Fruit fly (Drosophila melanogaster) whole organism, embryonic: Measurements from ENCODE around the gene Doc1.

Experiments
- Abd-B ChIP-seq: fragments of 200-800 bp; sonication (Bioruptor generic); optimal IDR thresholded peaks from 2 replicates; lab custom pipeline; 2018; ENCODE audit warnings: missing biosample characterization, mild to moderate bottlenecking, missing genetic modification characterization, moderate library complexity
- B-H1 ChIP-seq: fragments of 200-800 bp; sonication (Bioruptor generic); IDR thresholded peaks from 3 replicates; pipeline ENCODE4 v1.3.6; 2022; ENCODE audit warnings: missing biosample characterization, missing genetic modification characterization
- CG12071 ChIP-seq: fragments of 200-800 bp; sonication (Bioruptor generic); optimal IDR thresholded peaks from 3 replicates; lab custom pipeline; 2018; ENCODE audit warnings: missing biosample characterization, mild to moderate bottlenecking, missing genetic modification characterization
- CG14014 ChIP-seq: fragments of 200-800 bp; sonication (Bioruptor generic); IDR thresholded peaks from 2 replicates; pipeline ENCODE4 v1.3.6; 2022; ENCODE audit warnings: missing biosample characterization, missing genetic modification characterization
- CG15011 ChIP-seq: fragments of 200-800 bp; sonication (Bioruptor generic); optimal IDR thresholded peaks from 3 replicates; lab custom pipeline; 2018; ENCODE audit warnings: missing biosample characterization, mild to moderate bottlenecking, missing genetic modification characterization
- CG15269 ChIP-seq: fragments of 200-800 bp; sonication (Bioruptor generic); optimal IDR thresholded peaks from 2 replicates; lab custom pipeline; 2018; ENCODE audit warnings: missing biosample characterization, mild to moderate bottlenecking, missing genetic modification characterization, moderate library complexity
- CG1529 ChIP-seq: fragments of 200-800 bp; sonication (Bioruptor generic); optimal IDR thresholded peaks from 3 replicates; lab custom pipeline; 2018; ENCODE audit warnings: missing biosample characterization, missing genetic modification characterization
- CG15479 ChIP-seq: fragments of 200-800 bp; sonication (Bioruptor generic); optimal IDR thresholded peaks from 3 replicates; lab custom pipeline; 2019; ENCODE audit warnings: missing biosample characterization, mild to moderate bottlenecking, missing genetic modification characterization, moderate library complexity
- CG15601 ChIP-seq: fragments of 200-800 bp; sonication (Bioruptor generic); optimal IDR thresholded peaks from 3 replicates; lab custom pipeline; 2019; ENCODE audit warnings: missing biosample characterization, mild to moderate bottlenecking, missing genetic modification characterization, moderate library complexity
- CG17385 ChIP-seq: fragments of 200-800 bp; sonication (Bioruptor generic); optimal IDR thresholded peaks from 3 replicates; lab custom pipeline; 2018; ENCODE audit warnings: missing biosample characterization, mild to moderate bottlenecking, missing genetic modification characterization
- CG18599 ChIP-seq: fragments of 200-800 bp; sonication (Bioruptor generic); optimal IDR thresholded peaks from 3 replicates; lab custom pipeline; 2017; ENCODE audit warnings: missing biosample characterization, missing genetic modification characterization, mild to moderate bottlenecking, moderate library complexity, missing genetic modification reagents
- CG2678 ChIP-seq: fragments of 200-800 bp; sonication (Bioruptor generic); optimal IDR thresholded peaks from 3 replicates; lab custom pipeline; 2019; ENCODE audit warnings: missing biosample characterization, mild to moderate bottlenecking, missing genetic modification characterization, moderate library complexity
- CG2875 ChIP-seq: fragments of 200-800 bp; sonication (Bioruptor generic); optimal IDR thresholded peaks from 2 replicates; lab custom pipeline; 2017; ENCODE audit warnings: missing biosample characterization, mild to moderate bottlenecking, missing genetic modification characterization, missing genetic modification reagents
- CG31388 ChIP-seq: fragments of 200-800 bp; sonication (Bioruptor generic); optimal IDR thresholded peaks from 2 replicates; lab custom pipeline; 2016; ENCODE audit warnings: missing biosample characterization, missing genetic modification characterization
- CG4404 ChIP-seq: fragments of 200-800 bp; sonication (Bioruptor generic); IDR thresholded peaks from 2 replicates; pipeline ENCODE4 v1.3.6; 2022; ENCODE audit warnings: missing biosample characterization, missing genetic modification characterization
- CG6254 ChIP-seq: fragments of 200-800 bp; sonication (Bioruptor generic); optimal IDR thresholded peaks from 3 replicates; lab custom pipeline; 2017; ENCODE audit warnings: mild to moderate bottlenecking, missing biosample characterization, missing genetic modification reagents, missing genetic modification characterization
- CG7271 ChIP-seq: fragments of 200-800 bp; sonication (Bioruptor generic); optimal IDR thresholded peaks from 2 replicates; lab custom pipeline; 2018; ENCODE audit warnings: missing biosample characterization, mild to moderate bottlenecking, missing genetic modification characterization, moderate library complexity
- CG7357 ChIP-seq: fragments of 200-800 bp; sonication (Bioruptor generic); IDR thresholded peaks from 3 replicates; pipeline ENCODE4 v1.3.6; 2022; ENCODE audit warnings: missing biosample characterization, missing genetic modification characterization
- CG7372 ChIP-seq: fragments of 200-800 bp; sonication (Bioruptor generic); IDR thresholded peaks from 2 replicates; pipeline ENCODE4 v1.3.6; 2022; ENCODE audit warnings: missing biosample characterization, missing genetic modification characterization
- CG7963 ChIP-seq: fragments of 200-800 bp; sonication (Bioruptor generic); IDR thresholded peaks from 3 replicates; pipeline ENCODE4 v1.3.6; 2022; ENCODE audit warnings: missing biosample characterization, missing genetic modification characterization; ENCODE audit not compliant: partially characterized antibody
- CG8290 ChIP-seq, 3 experiments: fragments of 200-800 bp; sonication (Bioruptor generic); optimal IDR thresholded peaks; 2 replicates each; lab custom pipeline; 2016 to 2019; ENCODE audit warnings: missing biosample characterization in 3 of 3, missing genetic modification characterization in 3 of 3, mild to moderate bottlenecking in 2 of 3, moderate library complexity in 1 of 3
- CG8765 ChIP-seq: fragments of 200-800 bp; sonication (Bioruptor generic); IDR thresholded peaks from 2 replicates; pipeline ENCODE4 v1.3.6; 2022; ENCODE audit warnings: missing biosample characterization, missing genetic modification characterization
- CG9437 ChIP-seq: fragments of 200-800 bp; sonication (Bioruptor generic); optimal IDR thresholded peaks from 2 replicates; lab custom pipeline; 2018; ENCODE audit warnings: missing biosample characterization, mild to moderate bottlenecking, missing genetic modification characterization
- Dip3 ChIP-seq: fragments of 200-800 bp; sonication (Bioruptor generic); optimal IDR thresholded peaks from 3 replicates; lab custom pipeline; 2016; ENCODE audit warnings: missing biosample characterization, missing genetic modification characterization
- Ets65A ChIP-seq: fragments of 200-800 bp; sonication (Bioruptor generic); peaks from one replicate; lab custom pipeline; 2016; ENCODE audit warnings: missing biosample characterization, missing genetic modification characterization
- Hmr ChIP-seq: fragments of 200-800 bp; sonication (Bioruptor generic); optimal IDR thresholded peaks from 3 replicates; lab custom pipeline; 2017; ENCODE audit warnings: mild to moderate bottlenecking, missing biosample characterization, missing genetic modification reagents, missing genetic modification characterization
- Med ChIP-seq: fragments of 200-800 bp; sonication (Bioruptor generic); peaks from one replicate; lab custom pipeline; 2016; ENCODE audit warnings: missing biosample characterization, missing genetic modification characterization, mild to moderate bottlenecking, inconsistent platforms, moderate library complexity
- Neu2 ChIP-seq: fragments of 200-800 bp; sonication (Bioruptor generic); optimal IDR thresholded peaks from 3 replicates; lab custom pipeline; 2016; ENCODE audit warnings: missing biosample characterization, missing genetic modification characterization, borderline replicate concordance
- Nf-YB ChIP-seq: fragments of 200-800 bp; sonication (Bioruptor generic); optimal IDR thresholded peaks from 3 replicates; lab custom pipeline; 2019; ENCODE audit warnings: missing biosample characterization, mild to moderate bottlenecking, missing genetic modification characterization, moderate library complexity
- Oli ChIP-seq: fragments of 200-800 bp; sonication (Bioruptor generic); optimal IDR thresholded peaks from 2 replicates; lab custom pipeline; 2018; ENCODE audit warnings: missing biosample characterization, mild to moderate bottlenecking, missing genetic modification characterization, moderate library complexity
- Tbp ChIP-seq: fragments of >200 bp; optimal IDR thresholded peaks from 2 replicates; lab custom pipeline; 2018; ENCODE audit warnings: missing biosample characterization, missing genetic modification characterization
- Xrp1 ChIP-seq: fragments of 200-800 bp; sonication (Bioruptor generic); IDR thresholded peaks from 2 replicates; pipeline ENCODE4 v1.3.6; 2022; ENCODE audit warnings: missing biosample characterization, missing genetic modification characterization
- ac ChIP-seq: fragments of 200-800 bp; sonication (Bioruptor generic); optimal IDR thresholded peaks from 3 replicates; lab custom pipeline; 2017; ENCODE audit warnings: missing biosample characterization, mild to moderate bottlenecking, missing genetic modification characterization
- chif ChIP-seq, 2 experiments: fragments of 200-800 bp; sonication (Bioruptor generic); optimal IDR thresholded peaks; 3 replicates each; lab custom pipeline; 2016; ENCODE audit warnings: missing biosample characterization in 2 of 2, missing genetic modification characterization in 2 of 2
- crol ChIP-seq: fragments of 200-800 bp; sonication (Bioruptor generic); IDR thresholded peaks from 2 replicates; pipeline ENCODE4 v1.3.6; 2022; ENCODE audit warnings: missing biosample characterization, missing genetic modification characterization
- fd102C ChIP-seq: fragments of 200-800 bp; sonication (Bioruptor generic); optimal IDR thresholded peaks from 2 replicates; lab custom pipeline; 2018; ENCODE audit warnings: missing biosample characterization, mild to moderate bottlenecking, missing genetic modification characterization, moderate library complexity
- lab ChIP-seq: fragments of 200-800 bp; sonication (Bioruptor generic); optimal IDR thresholded peaks from 3 replicates; lab custom pipeline; 2017; ENCODE audit warnings: missing biosample characterization, missing genetic modification characterization, mild to moderate bottlenecking, moderate library complexity, missing genetic modification reagents
- lmd ChIP-seq: fragments of 200-800 bp; sonication (Bioruptor generic); IDR thresholded peaks from 2 replicates; pipeline ENCODE4 v1.3.6; 2022; ENCODE audit warnings: missing biosample characterization, missing genetic modification characterization
- odd ChIP-seq: fragments of 200-800 bp; sonication (Bioruptor generic); optimal IDR thresholded peaks from 2 replicates; lab custom pipeline; 2017; ENCODE audit warnings: missing biosample characterization, mild to moderate bottlenecking, missing genetic modification characterization
- prd ChIP-seq, 3 experiments: fragments of >200 bp in 2 of 3; fragments of 200-800 bp in 1 of 3; sonication (Bioruptor generic) in 1 of 3; optimal IDR thresholded peaks in 2 of 3; IDR thresholded peaks in 1 of 3; 2 replicates in 2 of 3; 3 replicates in 1 of 3; pipeline versions ENCODE4 v1.3.6 to Lab custom; 2017 to 2022; ENCODE audit warnings: missing biosample characterization in 1 of 3, missing genetic modification characterization in 1 of 3
- pros ChIP-seq: fragments of 200-800 bp; sonication (Bioruptor generic); optimal IDR thresholded peaks from 3 replicates; lab custom pipeline; 2019; ENCODE audit warnings: missing biosample characterization, mild to moderate bottlenecking, missing genetic modification characterization, moderate library complexity
- slbo ChIP-seq: fragments of 200-800 bp; sonication (Bioruptor generic); IDR thresholded peaks from 2 replicates; pipeline ENCODE4 v1.3.6; 2022; ENCODE audit warnings: missing biosample characterization, missing genetic modification characterization
- tll ChIP-seq, 2 experiments: fragments of 200-800 bp in 1 of 2; fragments of >200 bp in 1 of 2; sonication (Bioruptor generic) in 1 of 2; optimal IDR thresholded peaks; 2 replicates each; lab custom pipeline; 2017 to 2019; ENCODE audit warnings: missing biosample characterization in 2 of 2, missing genetic modification characterization in 2 of 2, mild to moderate bottlenecking in 1 of 2, moderate library complexity in 1 of 2
- tup ChIP-seq: fragments of 200-800 bp; sonication (Bioruptor generic); optimal IDR thresholded peaks from 2 replicates; lab custom pipeline; 2016; ENCODE audit warnings: missing biosample characterization, mild to moderate bottlenecking, missing genetic modification characterization, moderate library complexity
- zen ChIP-seq: fragments of 200-800 bp; sonication (Bioruptor generic); optimal IDR thresholded peaks from 3 replicates; lab custom pipeline; 2018; ENCODE audit warnings: missing biosample characterization, mild to moderate bottlenecking, missing genetic modification characterization, moderate library complexity
- zf30C ChIP-seq: fragments of 200-800 bp; sonication (Bioruptor generic); optimal IDR thresholded peaks from 3 replicates; lab custom pipeline; 2018; ENCODE audit warnings: missing biosample characterization, mild to moderate bottlenecking, missing genetic modification characterization

Doc1 gene

dm6 chr3L:9020436-9021370, 20.5 kb upstream of the Doc1 start:
- TF ChIP-seq Neu2 (GFP tag; lab: Kevin White, UChicago) (peak; percentile 34), Ets65A (GFP tag; lab: Kevin White, UChicago) (peak; percentile 33), odd (GFP tag; lab: Kevin White, UChicago) (no peak), Tbp (GFP tag; lab: Kevin White, UChicago) (no peak), tup (peak; percentile 8), CG7372 (GFP tag; lab: Robert Waterston, UW) (0 out of 2 replicates have a peak, but pooled peaks have one; percentile 15), fd102C (GFP tag; lab: Kevin White, UChicago) (peak; percentile 66), CG12071 (GFP tag; lab: Kevin White, UChicago) (no peak), CG15479 (GFP tag; lab: Kevin White, UChicago) (peak; percentile 76), lmd (GFP tag; lab: Robert Waterston, UW) (0 out of 2 replicates have a peak, but pooled peaks have one; percentile 6), CG8290 (GFP tag; optimal IDR thresholded peaks at IDR 0.05; lab: Kevin White, UChicago) (no peak), CG8290 (tag; optimal IDR thresholded peaks at IDR 0.05; lab: Kevin White, UChicago) (peak in 1 of 2 experiments; percentile 66), pros (GFP tag; lab: Kevin White, UChicago) (no peak), lab (GFP tag; lab: Kevin White, UChicago) (peak; percentile 51), CG7271 (peak; percentile 58), zen (peak; percentile 98), Dip3 (no peak), CG31388 (no peak), ac (GFP tag; lab: Kevin White, UChicago) (peak; percentile 27), CG2875 (GFP tag; lab: Kevin White, UChicago) (no peak), slbo (GFP tag; lab: Robert Waterston, UW) (no peak), Xrp1 (GFP tag; lab: Robert Waterston, UW) (peak; percentile 25; the same call in 1 of the 2 replicates), CG7357 (no peak), chif (GFP tag; optimal IDR thresholded peaks at IDR 0.05; lab: Kevin White, UChicago) (peak in 1 of 2 experiments; percentile 24), CG15011 (GFP tag; lab: Kevin White, UChicago) (no peak), CG18599 (GFP tag; lab: Kevin White, UChicago) (peak; percentile 50), CG1529 (GFP tag; lab: Kevin White, UChicago) (no peak), CG2678 (peak; percentile 16), Abd-B (GFP tag; lab: Kevin White, UChicago) (no peak), prd (optimal IDR thresholded peaks at IDR 0.05; lab: Kevin White, UChicago) (no peak), prd (GFP tag; IDR thresholded peaks at IDR 0.05; lab: Robert Waterston, UW) (peak; percentile 81), CG8765 (GFP tag; lab: Robert Waterston, UW) (no peak), CG15269 (tag; lab: Kevin White, UChicago) (no peak), crol (GFP tag; lab: Robert Waterston, UW) (no peak), Hmr (GFP tag; lab: Kevin White, UChicago) (peak; percentile 34), CG14014 (GFP tag; lab: Robert Waterston, UW) (no peak), Med (GFP tag; lab: Kevin White, UChicago) (peak; percentile 67), Oli (no peak), CG4404 (no peak), zf30C (peak; percentile 79), tll (GFP tag; optimal IDR thresholded peaks at IDR 0.05; lab: Kevin White, UChicago) (peak; percentile 3 to 72), CG7963 (no peak), CG17385 (GFP tag; lab: Kevin White, UChicago) (no peak), CG6254 (GFP tag; lab: Kevin White, UChicago) (no peak), CG9437 (no peak), B-H1 (no peak), CG15601 (no peak), Nf-YB (no peak)
